Worm (Caenorhabditis elegans) whole organism, L1 larva: ENCODE measurements around the gene col-131.

Source experiments
- snpc-4 ChIP-seq: fragments of 150-350 bp; optimal IDR thresholded peaks from 2 replicates; lab custom pipeline; 2014; ENCODE audit warnings: missing biosample characterization, missing genetic modification characterization
- vab-15 ChIP-seq: sonication (generic microtip); optimal IDR thresholded peaks from 2 replicates; lab custom pipeline; 2017; ENCODE audit warnings: missing genotype, mild to moderate bottlenecking, missing genetic modification characterization, missing compliant biosample characterization

DNA sequence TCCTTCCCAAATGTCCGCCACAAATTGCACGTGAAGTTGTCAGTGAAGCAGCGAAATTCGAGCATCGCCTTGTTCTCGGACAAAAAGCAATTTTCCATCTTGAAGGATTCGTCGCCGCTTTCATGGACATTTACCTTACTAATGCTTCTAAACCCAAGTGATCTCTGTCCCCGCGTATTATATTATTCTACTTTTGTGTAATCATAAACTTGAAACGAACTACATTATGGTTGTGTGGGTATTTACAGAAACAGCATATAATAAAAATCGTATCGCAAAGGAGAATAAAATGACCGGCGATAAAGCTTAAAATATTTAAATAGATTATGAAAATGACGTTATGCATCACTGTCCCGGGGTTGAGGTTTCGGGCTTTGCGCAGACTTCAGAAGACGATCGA is 29.7 kb upstream of the col-131 start:
- TF ChIP-seq vab-15, result no peak
- TF ChIP-seq snpc-4, result no peak
